Worm (Caenorhabditis elegans) whole organism, L1 larva: Measurements from ENCODE around the gene T20B12.7.

Experiments used
- C34B4.2 ChIP-seq: sonication (generic microtip); optimal IDR thresholded peaks from 2 replicates; lab custom pipeline; 2017; ENCODE audit warnings: mild to moderate bottlenecking, missing genetic modification characterization, missing compliant biosample characterization
- F16B12.6 ChIP-seq: fragments of 150-350 bp; optimal IDR thresholded peaks from 2 replicates; lab custom pipeline; 2014; ENCODE audit warnings: missing biosample characterization, missing genetic modification characterization
- Y116A8C.19 ChIP-seq: sonication (generic microtip); optimal IDR thresholded peaks from 2 replicates; lab custom pipeline; 2016; ENCODE audit warnings: missing compliant biosample characterization, missing genetic modification characterization, borderline replicate concordance
- aha-1 ChIP-seq: fragments of 150-350 bp; optimal IDR thresholded peaks from 2 replicates; lab custom pipeline; 2014; ENCODE audit warnings: missing biosample characterization, missing genetic modification characterization
- aly-2 ChIP-seq: fragments of 150-350 bp; optimal IDR thresholded peaks from 2 replicates; lab custom pipeline; 2014; ENCODE audit warnings: missing biosample characterization, missing genetic modification characterization
- blmp-1 ChIP-seq: fragments of 150-350 bp; optimal IDR thresholded peaks from 2 replicates; lab custom pipeline; 2014; ENCODE audit warnings: missing biosample characterization, missing genetic modification characterization
- ceh-63 ChIP-seq: fragments of 200-800 bp; sonication (Bioruptor generic); optimal IDR thresholded peaks from 2 replicates; lab custom pipeline; 2018; ENCODE audit warnings: mild to moderate bottlenecking, missing genetic modification characterization, missing compliant biosample characterization
- ceh-82 ChIP-seq, 3 experiments: fragments of 150-350 bp in 1 of 3; sonication (generic microtip) in 2 of 3; optimal IDR thresholded peaks; 2 replicates each; lab custom pipeline; 2014 to 2017; ENCODE audit warnings: missing biosample characterization in 3 of 3, missing genetic modification characterization in 3 of 3
- ceh-88 ChIP-seq: fragments of 200-800 bp; sonication (Bioruptor generic); IDR thresholded peaks from 2 replicates; pipeline ENCODE4 v1.3.6; 2022; ENCODE audit warnings: missing genetic modification characterization, missing compliant biosample characterization
- ceh-90 ChIP-seq: sonication (generic microtip); optimal IDR thresholded peaks from 2 replicates; lab custom pipeline; 2016; ENCODE audit warnings: missing genetic modification characterization, missing compliant biosample characterization
- ces-1 ChIP-seq: fragments of 150-350 bp; optimal IDR thresholded peaks from 2 replicates; lab custom pipeline; 2014; ENCODE audit warnings: missing biosample characterization, missing genetic modification reagents, missing genetic modification characterization
- dsc-1 ChIP-seq: sonication (generic microtip); optimal IDR thresholded peaks from 2 replicates; lab custom pipeline; 2016; ENCODE audit warnings: mild to moderate bottlenecking, missing genetic modification characterization, missing compliant biosample characterization
- efl-1 ChIP-seq, 4 experiments: fragments of 150-350 bp; optimal IDR thresholded peaks in 3 of 4; peaks in 1 of 4; 1 replicate in 1 of 4; 2 replicates in 3 of 4; lab custom pipeline; 2014; ENCODE audit warnings: missing biosample characterization in 2 of 4, missing genetic modification characterization in 2 of 4, missing genetic modification reagents in 2 of 4
- efl-3 ChIP-seq: fragments of 200-800 bp; sonication (Bioruptor generic); optimal IDR thresholded peaks from 2 replicates; lab custom pipeline; 2018; ENCODE audit warnings: mild to moderate bottlenecking, missing genetic modification characterization, missing compliant biosample characterization
- egl-27 ChIP-seq, 2 experiments: fragments of 150-350 bp in 1 of 2; sonication (generic microtip); optimal IDR thresholded peaks; 3 replicates each; lab custom pipeline; 2017 to 2018; ENCODE audit warnings: missing biosample characterization in 2 of 2, missing genetic modification characterization in 2 of 2, missing genetic modification reagents in 2 of 2
- elt-2 ChIP-seq: sonication (generic microtip); optimal IDR thresholded peaks from 2 replicates; lab custom pipeline; 2016; ENCODE audit warnings: missing genetic modification characterization, mild to moderate bottlenecking, inconsistent platforms, missing compliant biosample characterization, missing genetic modification reagents
- elt-3 ChIP-seq, 6 experiments: fragments of 150-350 bp in 1 of 6; sonication (generic microtip); optimal IDR thresholded peaks; 2 replicates each; lab custom pipeline; 2017 to 2018; ENCODE audit warnings: missing biosample characterization in 6 of 6, missing genetic modification characterization in 6 of 6, inconsistent platforms in 1 of 6
- ets-5 ChIP-seq: fragments of 200-800 bp; sonication (Bioruptor generic); IDR thresholded peaks from 2 replicates; pipeline ENCODE4 v1.3.6; 2022; ENCODE audit warnings: missing genetic modification characterization, missing compliant biosample characterization
- fkh-8 ChIP-seq: sonication (generic microtip); optimal IDR thresholded peaks from 2 replicates; lab custom pipeline; 2016; ENCODE audit warnings: mild to moderate bottlenecking, missing genetic modification characterization, missing compliant biosample characterization
- fos-1 ChIP-seq: fragments of 150-350 bp; optimal IDR thresholded peaks from 2 replicates; lab custom pipeline; 2014; ENCODE audit warnings: missing biosample characterization, missing genetic modification characterization
- hlh-17 ChIP-seq: fragments of 200-800 bp; sonication (Bioruptor generic); optimal IDR thresholded peaks from 2 replicates; lab custom pipeline; 2018; ENCODE audit warnings: missing genetic modification characterization, mild to moderate bottlenecking, missing compliant biosample characterization, moderate library complexity, borderline replicate concordance
- irx-1 ChIP-seq: sonication (generic microtip); optimal IDR thresholded peaks from 2 replicates; lab custom pipeline; 2016; ENCODE audit warnings: missing genetic modification characterization, missing compliant biosample characterization
- isw-1 ChIP-seq: fragments of 200-800 bp; sonication (Bioruptor generic); IDR thresholded peaks from 2 replicates; pipeline ENCODE4 v1.3.6; 2022; ENCODE audit warnings: missing genetic modification characterization, missing compliant biosample characterization
- jun-1 ChIP-seq: fragments of 150-350 bp; optimal IDR thresholded peaks from 2 replicates; lab custom pipeline; 2014; ENCODE audit warnings: missing biosample characterization, missing genetic modification reagents, missing genetic modification characterization
- lin-35 ChIP-seq, 2 experiments: fragments of 150-350 bp; optimal IDR thresholded peaks; 2 replicates each; lab custom pipeline; 2014; ENCODE audit warnings: missing biosample characterization in 2 of 2, missing genetic modification characterization in 2 of 2, missing genetic modification reagents in 2 of 2
- lir-3 ChIP-seq: sonication (generic microtip); optimal IDR thresholded peaks from 2 replicates; lab custom pipeline; 2016; ENCODE audit warnings: mild to moderate bottlenecking, missing genetic modification characterization, moderate library complexity, missing compliant biosample characterization; ENCODE audit not compliant: poor library complexity
- lsy-2 ChIP-seq, 2 experiments: fragments of 150-350 bp; optimal IDR thresholded peaks; 2 replicates each; lab custom pipeline; 2014; ENCODE audit warnings: missing biosample characterization in 2 of 2, missing genetic modification characterization in 2 of 2
- mab-9 ChIP-seq: fragments of 200-800 bp; sonication (Bioruptor generic); IDR thresholded peaks from 2 replicates; pipeline ENCODE4 v1.3.6; 2022; ENCODE audit warnings: missing genetic modification reagents, missing genetic modification characterization, missing compliant biosample characterization
- mdl-1 ChIP-seq, 2 experiments: fragments of 150-350 bp; optimal IDR thresholded peaks; 2 replicates each; lab custom pipeline; 2014 to 2017; ENCODE audit warnings: missing biosample characterization in 2 of 2, missing genetic modification characterization in 2 of 2, inconsistent platforms in 1 of 2
- mef-2 ChIP-seq: fragments of 150-350 bp; optimal IDR thresholded peaks from 2 replicates; lab custom pipeline; 2014; ENCODE audit warnings: missing biosample characterization, missing genetic modification characterization
- mep-1 ChIP-seq: fragments of 150-350 bp; optimal IDR thresholded peaks from 2 replicates; lab custom pipeline; 2014; ENCODE audit warnings: missing biosample characterization, missing genetic modification characterization
- nhr-12 ChIP-seq: sonication (generic microtip); optimal IDR thresholded peaks from 2 replicates; lab custom pipeline; 2017; ENCODE audit warnings: missing biosample characterization, missing genetic modification characterization
- nhr-20 ChIP-seq: sonication (generic microtip); optimal IDR thresholded peaks from 2 replicates; lab custom pipeline; 2016; ENCODE audit warnings: mild to moderate bottlenecking, missing genetic modification characterization, missing compliant biosample characterization
- nhr-28 ChIP-seq: fragments of 150-350 bp; optimal IDR thresholded peaks from 2 replicates; lab custom pipeline; 2014; ENCODE audit warnings: missing biosample characterization, missing genetic modification characterization
- nhr-84 ChIP-seq: sonication (generic microtip); optimal IDR thresholded peaks from 2 replicates; lab custom pipeline; 2017; ENCODE audit warnings: missing biosample characterization, missing genetic modification characterization
- nhr-90 ChIP-seq: sonication (generic microtip); optimal IDR thresholded peaks from 2 replicates; lab custom pipeline; 2016; ENCODE audit warnings: mild to moderate bottlenecking, missing genetic modification characterization, missing compliant biosample characterization; ENCODE audit not compliant: poor library complexity
- pax-3 ChIP-seq: fragments of 200-800 bp; sonication (Bioruptor generic); optimal IDR thresholded peaks from 2 replicates; lab custom pipeline; 2018; ENCODE audit warnings: mild to moderate bottlenecking, missing genetic modification characterization, moderate library complexity, missing compliant biosample characterization
- pqm-1 ChIP-seq: sonication (generic microtip); optimal IDR thresholded peaks from 3 replicates; lab custom pipeline; 2017; ENCODE audit warnings: missing biosample characterization, missing genetic modification characterization
- rnt-1 ChIP-seq: sonication (generic microtip); optimal IDR thresholded peaks from 2 replicates; lab custom pipeline; 2016; ENCODE audit warnings: mild to moderate bottlenecking, missing genetic modification characterization, moderate library complexity, missing compliant biosample characterization
- skn-1 ChIP-seq: fragments of 150-350 bp; optimal IDR thresholded peaks from 2 replicates; lab custom pipeline; 2014; ENCODE audit warnings: missing biosample characterization, missing genetic modification characterization
- snpc-4 ChIP-seq: fragments of 150-350 bp; optimal IDR thresholded peaks from 2 replicates; lab custom pipeline; 2014; ENCODE audit warnings: missing biosample characterization, missing genetic modification characterization
- sox-4 ChIP-seq: sonication (generic microtip); optimal IDR thresholded peaks from 2 replicates; lab custom pipeline; 2016; ENCODE audit warnings: missing genetic modification characterization, missing compliant biosample characterization
- sptf-1 ChIP-seq: fragments of 150-350 bp; optimal IDR thresholded peaks from 2 replicates; lab custom pipeline; 2014; ENCODE audit warnings: missing biosample characterization, missing genetic modification characterization
- sup-37 ChIP-seq: fragments of 200-800 bp; sonication (Bioruptor generic); optimal IDR thresholded peaks from 2 replicates; lab custom pipeline; 2018; ENCODE audit warnings: mild to moderate bottlenecking, missing genetic modification characterization, missing compliant biosample characterization
- swsn-7 ChIP-seq: sonication (generic microtip); optimal IDR thresholded peaks from 2 replicates; lab custom pipeline; 2016; ENCODE audit warnings: missing genetic modification characterization, missing compliant biosample characterization
- tlp-1 ChIP-seq: fragments of 150-350 bp; optimal IDR thresholded peaks from 2 replicates; lab custom pipeline; 2014; ENCODE audit warnings: missing biosample characterization, missing genetic modification characterization
- unc-30 ChIP-seq: sonication (generic microtip); optimal IDR thresholded peaks from 2 replicates; lab custom pipeline; 2017; ENCODE audit warnings: missing biosample characterization, missing genetic modification characterization
- unc-62 ChIP-seq: fragments of 150-350 bp; optimal IDR thresholded peaks from 2 replicates; lab custom pipeline; 2014; ENCODE audit warnings: missing biosample characterization, missing genetic modification reagents, missing genetic modification characterization
- unc-98 ChIP-seq: fragments of 200-800 bp; sonication (Bioruptor generic); IDR thresholded peaks from 2 replicates; pipeline ENCODE4 v1.3.6; 2022; ENCODE audit warnings: missing genetic modification characterization, missing compliant biosample characterization
- vab-15 ChIP-seq: sonication (generic microtip); optimal IDR thresholded peaks from 2 replicates; lab custom pipeline; 2017; ENCODE audit warnings: missing genotype, mild to moderate bottlenecking, missing genetic modification characterization, missing compliant biosample characterization
- xbp-1 ChIP-seq: sonication (generic microtip); optimal IDR thresholded peaks from 2 replicates; lab custom pipeline; 2016; ENCODE audit warnings: missing genetic modification characterization, missing compliant biosample characterization
- zag-1 ChIP-seq: fragments of 150-350 bp; optimal IDR thresholded peaks from 2 replicates; lab custom pipeline; 2014; ENCODE audit warnings: missing biosample characterization, missing genetic modification characterization
- zip-4 ChIP-seq: fragments of 200-800 bp; sonication (Bioruptor generic); optimal IDR thresholded peaks from 2 replicates; lab custom pipeline; 2018; ENCODE audit warnings: mild to moderate bottlenecking, missing genetic modification characterization, moderate library complexity, missing compliant biosample characterization

T20B12.7 gene

DNA sequence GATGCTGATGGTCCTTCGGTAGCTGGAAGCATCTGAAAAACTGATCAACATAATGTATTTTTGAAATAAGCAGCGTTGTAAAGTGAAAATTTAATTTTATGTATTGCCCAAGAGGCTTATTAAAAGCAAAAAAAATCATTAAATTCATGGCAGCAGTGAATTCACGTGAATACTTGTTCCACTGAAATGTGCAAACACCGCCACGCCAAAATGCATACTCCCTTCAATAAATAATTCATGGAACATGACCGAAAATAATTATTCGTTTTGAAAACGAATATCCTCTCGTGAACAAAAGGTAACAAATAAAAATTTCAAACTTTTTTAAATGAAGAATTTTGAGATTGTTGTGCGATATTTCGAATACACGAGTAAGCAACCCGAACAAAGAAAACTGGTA lies 21.5 kb downstream of the T20B12.7 start, which contains the start of gene F08F8.10 (continued):
- TF ChIP-seq ceh-88 (GFP tag; lab: Robert Waterston, UW): no peak
- TF ChIP-seq sox-4 (tag; lab: Kevin White, UChicago): no peak
- TF ChIP-seq rnt-1 (tag; lab: Kevin White, UChicago): peak; percentile 23
- peak; percentile 92 for TF ChIP-seq F16B12.6 (tag; lab: Kevin White, UChicago)
- no peak for TF ChIP-seq ets-5 (GFP tag; lab: Robert Waterston, UW)
- no peak for TF ChIP-seq mef-2
- peak; percentile 5 for TF ChIP-seq dsc-1 (tag; lab: Kevin White, UChicago)
- TF ChIP-seq nhr-20: peak; percentile 51
- TF ChIP-seq unc-98 (GFP tag; lab: Robert Waterston, UW): no peak
- no peak for TF ChIP-seq tlp-1
- no peak for TF ChIP-seq nhr-84 (tag; lab: Kevin White, UChicago)
- no peak for TF ChIP-seq mab-9 (GFP tag; lab: Robert Waterston, UW)
- TF ChIP-seq egl-27 (tag; optimal IDR thresholded peaks at IDR 0.05; lab: Kevin White, UChicago): no peak
- TF ChIP-seq lin-35 (GFP tag; optimal IDR thresholded peaks at IDR 0.05; lab: Kevin White, UChicago): peak; percentile 64 to 68
- TF ChIP-seq nhr-12: no peak
- TF ChIP-seq hlh-17: no peak
- no peak for TF ChIP-seq pax-3
- TF ChIP-seq pqm-1 (tag; lab: Kevin White, UChicago): no peak
- TF ChIP-seq ceh-82 (tag; optimal IDR thresholded peaks at IDR 0.05; lab: Kevin White, UChicago): peak in 1 of 3 experiments; percentile 18
- peak; percentile 52 to 64 for TF ChIP-seq efl-1 (optimal IDR thresholded peaks at IDR 0.05; lab: Kevin White, UChicago)
- TF ChIP-seq efl-1 (GFP tag; optimal IDR thresholded peaks at IDR 0.05 in 1 of 2; lab: Kevin White, UChicago): peak; percentile 63 to 96
- TF ChIP-seq unc-62 (GFP tag; lab: Kevin White, UChicago): no peak
- peak in 1 of 2 experiments; percentile 61 for TF ChIP-seq mdl-1 (tag; optimal IDR thresholded peaks at IDR 0.05; lab: Kevin White, UChicago)
- peak; percentile 35 for TF ChIP-seq xbp-1 (tag; lab: Kevin White, UChicago)
- peak; percentile 82 for TF ChIP-seq mep-1 (tag; lab: Kevin White, UChicago)
- TF ChIP-seq efl-3: no peak
- TF ChIP-seq isw-1 (GFP tag; lab: Robert Waterston, UW): peak; percentile 4; the same call in 1 of the 2 replicates
- no peak for TF ChIP-seq sptf-1 (tag; lab: Kevin White, UChicago)
- no peak for TF ChIP-seq unc-30 (tag; lab: Kevin White, UChicago)
- TF ChIP-seq zag-1 (tag; lab: Kevin White, UChicago): no peak
- no peak for TF ChIP-seq Y116A8C.19 (tag; lab: Kevin White, UChicago)
- TF ChIP-seq sup-37 (GFP tag; lab: Kevin White, UChicago): no peak
- no peak for TF ChIP-seq C34B4.2 (tag; lab: Kevin White, UChicago)
- TF ChIP-seq nhr-28: no peak
- TF ChIP-seq nhr-90 (tag; lab: Kevin White, UChicago): no peak
- TF ChIP-seq ces-1: no peak
- peak in 1 of 6 experiments; percentile 1 for TF ChIP-seq elt-3 (tag; optimal IDR thresholded peaks at IDR 0.05; lab: Kevin White, UChicago)
- no peak for TF ChIP-seq fos-1 (tag; lab: Kevin White, UChicago)
- TF ChIP-seq zip-4: no peak
- TF ChIP-seq elt-2 (tag; lab: Kevin White, UChicago): no peak
- TF ChIP-seq skn-1: no peak
- no peak for TF ChIP-seq ceh-63 (GFP tag; lab: Kevin White, UChicago)
- TF ChIP-seq irx-1 (tag; lab: Kevin White, UChicago): no peak
- peak; percentile 37 for TF ChIP-seq swsn-7 (tag; lab: Kevin White, UChicago)
- no peak for TF ChIP-seq lir-3 (tag; lab: Kevin White, UChicago)
- no peak for TF ChIP-seq aly-2
- TF ChIP-seq ceh-90 (tag; lab: Kevin White, UChicago): no peak
- no peak for TF ChIP-seq fkh-8 (tag; lab: Kevin White, UChicago)
- peak; percentile 63 to 64 for TF ChIP-seq lsy-2 (tag; optimal IDR thresholded peaks at IDR 0.05; lab: Kevin White, UChicago)
- peak; percentile 44 for TF ChIP-seq blmp-1
- no peak for TF ChIP-seq jun-1 (tag; lab: Kevin White, UChicago)
- TF ChIP-seq vab-15: no peak
- TF ChIP-seq snpc-4 (tag; lab: Kevin White, UChicago): no peak
- TF ChIP-seq aha-1 (tag; lab: Kevin White, UChicago): no peak
- TF ChIP-seq, all 84 proteins: peak for 25
